Worm (Caenorhabditis elegans) whole organism, L1 larva: Measurements from ENCODE around the gene Y53F4B.51.
"Not testable (repeated sequence)": the region's sequence is repeated elsewhere in the genome, so short reads cannot be mapped to it uniquely, and the experiment has no call there.

ENCODE experiments used
- C04F5.9 ChIP-seq: sonication (generic microtip); optimal IDR thresholded peaks from 2 replicates; lab custom pipeline; 2016; ENCODE audit warnings: missing genetic modification characterization, missing compliant biosample characterization
- C16A3.4 ChIP-seq: fragments of 150-350 bp; optimal IDR thresholded peaks from 2 replicates; lab custom pipeline; 2014; ENCODE audit warnings: missing biosample characterization, missing genetic modification characterization
- C34B4.2 ChIP-seq: sonication (generic microtip); optimal IDR thresholded peaks from 2 replicates; lab custom pipeline; 2017; ENCODE audit warnings: mild to moderate bottlenecking, missing genetic modification characterization, missing compliant biosample characterization
- F16B12.6 ChIP-seq: fragments of 150-350 bp; optimal IDR thresholded peaks from 2 replicates; lab custom pipeline; 2014; ENCODE audit warnings: missing biosample characterization, missing genetic modification characterization
- aha-1 ChIP-seq: fragments of 150-350 bp; optimal IDR thresholded peaks from 2 replicates; lab custom pipeline; 2014; ENCODE audit warnings: missing biosample characterization, missing genetic modification characterization
- aly-2 ChIP-seq: fragments of 150-350 bp; optimal IDR thresholded peaks from 2 replicates; lab custom pipeline; 2014; ENCODE audit warnings: missing biosample characterization, missing genetic modification characterization
- ama-1 ChIP-seq: fragments of 150-350 bp; optimal IDR thresholded peaks from 2 replicates; lab custom pipeline; 2014
- blmp-1 ChIP-seq: fragments of 150-350 bp; optimal IDR thresholded peaks from 2 replicates; lab custom pipeline; 2014; ENCODE audit warnings: missing biosample characterization, missing genetic modification characterization
- ceh-8 ChIP-seq: fragments of 200-800 bp; sonication (Bioruptor generic); optimal IDR thresholded peaks from 2 replicates; lab custom pipeline; 2018; ENCODE audit warnings: mild to moderate bottlenecking, missing genetic modification characterization, moderate library complexity, missing compliant biosample characterization
- dpl-1 ChIP-seq, 3 experiments: fragments of 150-350 bp in 2 of 3; sonication (generic microtip) in 1 of 3; optimal IDR thresholded peaks; 2 replicates each; lab custom pipeline; 2014 to 2017; ENCODE audit warnings: missing biosample characterization in 3 of 3, missing genetic modification characterization in 3 of 3, missing genetic modification reagents in 3 of 3
- dsc-1 ChIP-seq: sonication (generic microtip); optimal IDR thresholded peaks from 2 replicates; lab custom pipeline; 2016; ENCODE audit warnings: mild to moderate bottlenecking, missing genetic modification characterization, missing compliant biosample characterization
- egl-27 ChIP-seq, 2 experiments: fragments of 150-350 bp in 1 of 2; sonication (generic microtip); optimal IDR thresholded peaks; 3 replicates each; lab custom pipeline; 2017 to 2018; ENCODE audit warnings: missing biosample characterization in 2 of 2, missing genetic modification characterization in 2 of 2, missing genetic modification reagents in 2 of 2
- elt-2 ChIP-seq: sonication (generic microtip); optimal IDR thresholded peaks from 2 replicates; lab custom pipeline; 2016; ENCODE audit warnings: missing genetic modification characterization, mild to moderate bottlenecking, inconsistent platforms, missing compliant biosample characterization, missing genetic modification reagents
- elt-3 ChIP-seq, 6 experiments: fragments of 150-350 bp in 1 of 6; sonication (generic microtip); optimal IDR thresholded peaks; 2 replicates each; lab custom pipeline; 2017 to 2018; ENCODE audit warnings: missing biosample characterization in 6 of 6, missing genetic modification characterization in 6 of 6, inconsistent platforms in 1 of 6
- ets-5 ChIP-seq: fragments of 200-800 bp; sonication (Bioruptor generic); IDR thresholded peaks from 2 replicates; pipeline ENCODE4 v1.3.6; 2022; ENCODE audit warnings: missing genetic modification characterization, missing compliant biosample characterization
- fkh-10 ChIP-seq: sonication (generic microtip); optimal IDR thresholded peaks from 2 replicates; lab custom pipeline; 2017; ENCODE audit warnings: missing biosample characterization, missing genetic modification reagents, missing genetic modification characterization
- fkh-4 ChIP-seq: sonication (generic microtip); optimal IDR thresholded peaks from 2 replicates; lab custom pipeline; 2016; ENCODE audit warnings: missing compliant biosample characterization, missing genetic modification characterization, borderline replicate concordance
- fkh-8 ChIP-seq: sonication (generic microtip); optimal IDR thresholded peaks from 2 replicates; lab custom pipeline; 2016; ENCODE audit warnings: mild to moderate bottlenecking, missing genetic modification characterization, missing compliant biosample characterization
- fos-1 ChIP-seq: fragments of 150-350 bp; optimal IDR thresholded peaks from 2 replicates; lab custom pipeline; 2014; ENCODE audit warnings: missing biosample characterization, missing genetic modification characterization
- hlh-17 ChIP-seq: fragments of 200-800 bp; sonication (Bioruptor generic); optimal IDR thresholded peaks from 2 replicates; lab custom pipeline; 2018; ENCODE audit warnings: missing genetic modification characterization, mild to moderate bottlenecking, missing compliant biosample characterization, moderate library complexity, borderline replicate concordance
- hpl-2 ChIP-seq: fragments of 150-350 bp; optimal IDR thresholded peaks from 2 replicates; lab custom pipeline; 2014; ENCODE audit warnings: missing biosample characterization, missing genetic modification reagents, missing genetic modification characterization
- isw-1 ChIP-seq: fragments of 200-800 bp; sonication (Bioruptor generic); IDR thresholded peaks from 2 replicates; pipeline ENCODE4 v1.3.6; 2022; ENCODE audit warnings: missing genetic modification characterization, missing compliant biosample characterization
- jun-1 ChIP-seq: fragments of 150-350 bp; optimal IDR thresholded peaks from 2 replicates; lab custom pipeline; 2014; ENCODE audit warnings: missing biosample characterization, missing genetic modification reagents, missing genetic modification characterization
- lin-13 ChIP-seq: fragments of 150-350 bp; optimal IDR thresholded peaks from 2 replicates; lab custom pipeline; 2014; ENCODE audit warnings: missing biosample characterization, missing genetic modification reagents, missing genetic modification characterization
- lin-14 ChIP-seq: fragments of 200-800 bp; sonication (Bioruptor generic); optimal IDR thresholded peaks from 2 replicates; lab custom pipeline; 2018; ENCODE audit warnings: mild to moderate bottlenecking, missing genetic modification characterization, moderate library complexity, missing compliant biosample characterization
- lin-35 ChIP-seq, 2 experiments: fragments of 150-350 bp; optimal IDR thresholded peaks; 2 replicates each; lab custom pipeline; 2014; ENCODE audit warnings: missing biosample characterization in 2 of 2, missing genetic modification characterization in 2 of 2, missing genetic modification reagents in 2 of 2
- lir-3 ChIP-seq: sonication (generic microtip); optimal IDR thresholded peaks from 2 replicates; lab custom pipeline; 2016; ENCODE audit warnings: mild to moderate bottlenecking, missing genetic modification characterization, moderate library complexity, missing compliant biosample characterization; ENCODE audit not compliant: poor library complexity
- lsy-2 ChIP-seq, 2 experiments: fragments of 150-350 bp; optimal IDR thresholded peaks; 2 replicates each; lab custom pipeline; 2014; ENCODE audit warnings: missing biosample characterization in 2 of 2, missing genetic modification characterization in 2 of 2
- mdl-1 ChIP-seq, 2 experiments: fragments of 150-350 bp; optimal IDR thresholded peaks; 2 replicates each; lab custom pipeline; 2014 to 2017; ENCODE audit warnings: missing biosample characterization in 2 of 2, missing genetic modification characterization in 2 of 2, inconsistent platforms in 1 of 2
- nhr-19 ChIP-seq: fragments of 200-800 bp; sonication (Bioruptor generic); conservative IDR thresholded peaks from 2 replicates; pipeline ENCODE4 v1.3.6; 2022; ENCODE audit warnings: missing genetic modification characterization, missing compliant biosample characterization
- nhr-28 ChIP-seq: fragments of 150-350 bp; optimal IDR thresholded peaks from 2 replicates; lab custom pipeline; 2014; ENCODE audit warnings: missing biosample characterization, missing genetic modification characterization
- nhr-71 ChIP-seq: sonication (generic microtip); optimal IDR thresholded peaks from 2 replicates; lab custom pipeline; 2016; ENCODE audit warnings: mild to moderate bottlenecking, missing genetic modification characterization, moderate library complexity, missing compliant biosample characterization
- nhr-84 ChIP-seq: sonication (generic microtip); optimal IDR thresholded peaks from 2 replicates; lab custom pipeline; 2017; ENCODE audit warnings: missing biosample characterization, missing genetic modification characterization
- nhr-90 ChIP-seq: sonication (generic microtip); optimal IDR thresholded peaks from 2 replicates; lab custom pipeline; 2016; ENCODE audit warnings: mild to moderate bottlenecking, missing genetic modification characterization, missing compliant biosample characterization; ENCODE audit not compliant: poor library complexity
- skn-1 ChIP-seq: fragments of 150-350 bp; optimal IDR thresholded peaks from 2 replicates; lab custom pipeline; 2014; ENCODE audit warnings: missing biosample characterization, missing genetic modification characterization
- snpc-4 ChIP-seq: fragments of 150-350 bp; optimal IDR thresholded peaks from 2 replicates; lab custom pipeline; 2014; ENCODE audit warnings: missing biosample characterization, missing genetic modification characterization
- snu-23 ChIP-seq: sonication (generic microtip); optimal IDR thresholded peaks from 2 replicates; lab custom pipeline; 2016; ENCODE audit warnings: missing genetic modification characterization, missing compliant biosample characterization
- sox-4 ChIP-seq: sonication (generic microtip); optimal IDR thresholded peaks from 2 replicates; lab custom pipeline; 2016; ENCODE audit warnings: missing genetic modification characterization, missing compliant biosample characterization
- swsn-7 ChIP-seq: sonication (generic microtip); optimal IDR thresholded peaks from 2 replicates; lab custom pipeline; 2016; ENCODE audit warnings: missing genetic modification characterization, missing compliant biosample characterization
- tbx-2 ChIP-seq: sonication (generic microtip); optimal IDR thresholded peaks from 2 replicates; lab custom pipeline; 2016; ENCODE audit warnings: missing genetic modification characterization, missing compliant biosample characterization
- tlp-1 ChIP-seq: fragments of 150-350 bp; optimal IDR thresholded peaks from 2 replicates; lab custom pipeline; 2014; ENCODE audit warnings: missing biosample characterization, missing genetic modification characterization
- unc-30 ChIP-seq: sonication (generic microtip); optimal IDR thresholded peaks from 2 replicates; lab custom pipeline; 2017; ENCODE audit warnings: missing biosample characterization, missing genetic modification characterization
- xbp-1 ChIP-seq: sonication (generic microtip); optimal IDR thresholded peaks from 2 replicates; lab custom pipeline; 2016; ENCODE audit warnings: missing genetic modification characterization, missing compliant biosample characterization
- zip-4 ChIP-seq: fragments of 200-800 bp; sonication (Bioruptor generic); optimal IDR thresholded peaks from 2 replicates; lab custom pipeline; 2018; ENCODE audit warnings: mild to moderate bottlenecking, missing genetic modification characterization, moderate library complexity, missing compliant biosample characterization

Y53F4B.51 gene

DNA sequence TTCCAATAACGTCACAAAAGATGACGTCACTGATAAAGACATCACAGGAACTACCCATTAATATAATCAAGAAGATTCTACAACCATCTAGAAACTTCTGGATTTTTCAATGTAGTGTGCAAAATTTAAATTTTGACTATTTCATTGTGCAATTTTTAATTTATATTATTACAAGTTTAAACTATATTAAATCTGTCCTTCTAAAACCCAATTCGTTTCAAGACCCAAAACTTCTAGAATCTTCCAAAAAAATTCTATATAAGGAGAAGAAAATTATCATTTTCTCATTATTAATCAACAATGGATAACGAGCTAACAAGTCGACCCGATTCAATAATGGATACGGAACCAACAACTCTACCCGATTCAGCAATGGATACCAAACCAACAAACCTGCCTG is 21.6 kb downstream of the Y53F4B.51 start, which contains the start of gene Y53F4B.7:
TSS of gene Y53F4B.7 (plus strand) at position 301 of the 400 bp plus-strand sequence.
- not testable (repeated sequence) for TF ChIP-seq fkh-10; elt-3 (tag; optimal IDR thresholded peaks at IDR 0.05; lab: Kevin White, UChicago); nhr-71
- TF ChIP-seq, all 84 proteins: peak for 0; not testable (repeated sequence) for 84

- not testable (repeated sequence) for TF ChIP-seq tbx-2; C04F5.9 (tag; lab: Kevin White, UChicago); snpc-4 (tag; lab: Kevin White, UChicago)
- TF ChIP-seq, all 84 proteins: peak for 0; not testable (repeated sequence) for 84
Measured at ce11 chrII:14988171-14988570, 26.1 kb downstream of the Y53F4B.51 start, which contains the start of gene Y53F4B.43. Gene Y53F4B.43 (plus strand): TSS chrII:14988471.

- TF ChIP-seq tlp-1 (tag; lab: Kevin White, UChicago): no peak
- no peak for TF ChIP-seq egl-27 (tag; optimal IDR thresholded peaks at IDR 0.05; lab: Kevin White, UChicago)
- TF ChIP-seq aha-1 (tag; lab: Kevin White, UChicago): no peak
- no peak for TF ChIP-seq jun-1 (tag; lab: Kevin White, UChicago)
- no peak for TF ChIP-seq fkh-4 (tag; lab: Kevin White, UChicago)
- TF ChIP-seq lsy-2 (tag; optimal IDR thresholded peaks at IDR 0.05; lab: Kevin White, UChicago): no peak
- TF ChIP-seq fkh-10: no peak
- no peak for TF ChIP-seq lir-3
- no peak for TF ChIP-seq snu-23
- no peak for TF ChIP-seq C34B4.2
- no peak for TF ChIP-seq snpc-4 (tag; lab: Kevin White, UChicago)
- no peak for TF ChIP-seq nhr-84 (tag; lab: Kevin White, UChicago)
- TF ChIP-seq aly-2: no peak
- TF ChIP-seq nhr-71: no peak
- no peak for TF ChIP-seq fkh-8
- TF ChIP-seq unc-30 (tag; lab: Kevin White, UChicago): no peak
Measured at ce11 chrII:14983909-14984308, 30.3 kb downstream of the Y53F4B.51 start, which contains the start of gene Y53F4B.5. Gene Y53F4B.5 (minus strand): TSS chrII:14984009.

- TF ChIP-seq mdl-1 (tag; optimal IDR thresholded peaks at IDR 0.05; lab: Kevin White, UChicago) (peak in 1 of 2 experiments; percentile 36), lin-35 (GFP tag; optimal IDR thresholded peaks at IDR 0.05; lab: Kevin White, UChicago) (peak; percentile 81 to 88), fkh-10 (no peak), nhr-19 (GFP tag; lab: Robert Waterston, UW) (peak; percentile 33; the same call in 1 of the 2 replicates), lin-13 (peak; percentile 10), hpl-2 (GFP tag; lab: Kevin White, UChicago) (no peak), skn-1 (tag; lab: Kevin White, UChicago) (peak; percentile 68), dsc-1 (tag; lab: Kevin White, UChicago) (peak; percentile 27), swsn-7 (tag; lab: Kevin White, UChicago) (peak; percentile 52), isw-1 (GFP tag; lab: Robert Waterston, UW) (peak; percentile 63), F16B12.6 (peak; percentile 91), tbx-2 (peak; percentile 59), ets-5 (GFP tag; lab: Robert Waterston, UW) (no peak), snu-23 (peak; percentile 71), dpl-1 (GFP tag; optimal IDR thresholded peaks at IDR 0.05; lab: Kevin White, UChicago) (peak; percentile 76 to 87 (median 81)), ceh-8 (GFP tag; lab: Kevin White, UChicago) (no peak), C16A3.4 (tag; lab: Kevin White, UChicago) (peak; percentile 57), nhr-90 (tag; lab: Kevin White, UChicago) (no peak), fkh-8 (peak; percentile 66), hlh-17 (no peak), xbp-1 (peak; percentile 55), zip-4 (GFP tag; lab: Kevin White, UChicago) (no peak), lsy-2 (tag; optimal IDR thresholded peaks at IDR 0.05; lab: Kevin White, UChicago) (peak; percentile 67 to 85), sox-4 (tag; lab: Kevin White, UChicago) (no peak), snpc-4 (tag; lab: Kevin White, UChicago) (peak; percentile 72), fos-1 (tag; lab: Kevin White, UChicago) (peak; percentile 21), C04F5.9 (tag; lab: Kevin White, UChicago) (no peak), blmp-1 (tag; lab: Kevin White, UChicago) (peak; percentile 54), nhr-28 (tag; lab: Kevin White, UChicago) (no peak), lin-14 (no peak), elt-3 (tag; optimal IDR thresholded peaks at IDR 0.05; lab: Kevin White, UChicago) (peak in 1 of 6 experiments; percentile 74), elt-2 (tag; lab: Kevin White, UChicago) (no peak), ama-1 (no peak)
Measured at ce11 chrII:14969320-14969950, 44.8 kb downstream of the Y53F4B.51 start, which contains the start of the genes pole-4, nsun-5 and metl-2. Gene pole-4 (minus strand): TSS chrII:14969354. Gene nsun-5 (plus strand): TSS chrII:14969617. Gene metl-2 (plus strand): TSS chrII:14969900.
